Comparison of ENCODE assay signal across 2 fruit fly cellular contexts in genomic region chr3L:18226682-18227410, dm6.
TF ChIP-seq lines count a peak whose summit lies in the region.

No protein-coding gene starts in this region.

- no peak for TF ChIP-seq CTCF in whole organism, embryonic (GFP tag; optimal IDR thresholded peaks at IDR 0.05; lab: Kevin White, UChicago)

TF ChIP-seq in whole organism, embryonic, 481 proteins besides CTCF, POLR2A, EP300 and RAD21 (continues in another document):
- TF ChIP-seq CG10274 (GFP tag; optimal IDR thresholded peaks at IDR 0.05; lab: Kevin White, UChicago), result no peak
- TF ChIP-seq fd96Cb (tag; optimal IDR thresholded peaks at IDR 0.05; lab: Kevin White, UChicago), result peak; percentile 31
- TF ChIP-seq CG2199 (GFP tag; IDR thresholded peaks at IDR 0.05; lab: Robert Waterston, UW), result peak; percentile 84
- TF ChIP-seq Ssrp (tag; optimal IDR thresholded peaks at IDR 0.05; lab: Kevin White, UChicago), result peak; percentile 28
- TF ChIP-seq CG10979 (tag; optimal IDR thresholded peaks at IDR 0.05; lab: Kevin White, UChicago), result peak; percentile 24
- TF ChIP-seq CG12391 (tag; optimal IDR thresholded peaks at IDR 0.05; lab: Kevin White, UChicago), result peak; percentile 9
- TF ChIP-seq Sox102F (GFP tag; optimal IDR thresholded peaks at IDR 0.05; lab: Kevin White, UChicago), result peak; percentile 25
- no peak for TF ChIP-seq CHES-1-like (GFP tag; optimal IDR thresholded peaks at IDR 0.05; lab: Kevin White, UChicago)
- peak; percentile 38; the same call in 2 of the 3 replicates for TF ChIP-seq zfh1 (GFP tag; IDR thresholded peaks at IDR 0.05; lab: Robert Waterston, UW)
- no peak for TF ChIP-seq Atf-2 (GFP tag; optimal IDR thresholded peaks at IDR 0.05; lab: Kevin White, UChicago)
- TF ChIP-seq sens (GFP tag; lab: Kevin White, UChicago), result peak; percentile 21
- TF ChIP-seq CG11560 (tag; IDR thresholded peaks at IDR 0.05; lab: Robert Waterston, UW), result no peak
- TF ChIP-seq CG7839 (tag; optimal IDR thresholded peaks at IDR 0.05; lab: Kevin White, UChicago), result no peak
- no peak for TF ChIP-seq disco-r (GFP tag; optimal IDR thresholded peaks at IDR 0.05; lab: Kevin White, UChicago)
- TF ChIP-seq CG2889 (GFP tag; IDR thresholded peaks at IDR 0.05; lab: Robert Waterston, UW), result no peak
- no peak for TF ChIP-seq Rx (GFP tag; IDR thresholded peaks at IDR 0.05; lab: Robert Waterston, UW)
- no peak for TF ChIP-seq gt (GFP tag; IDR thresholded peaks at IDR 0.05; lab: Robert Waterston, UW)
- TF ChIP-seq CG11093 (GFP tag; IDR thresholded peaks at IDR 0.05; lab: Robert Waterston, UW), result no peak
- TF ChIP-seq E2f2 (GFP tag; IDR thresholded peaks at IDR 0.05; lab: Robert Waterston, UW), result no peak
- TF ChIP-seq CG5180 (GFP tag; optimal IDR thresholded peaks at IDR 0.05; lab: Kevin White, UChicago), result no peak
- TF ChIP-seq tio (GFP tag; optimal IDR thresholded peaks at IDR 0.05; lab: Kevin White, UChicago), result no peak
- peak; percentile 42; the same call in 1 of the 2 replicates for TF ChIP-seq chm (GFP tag; IDR thresholded peaks at IDR 0.05; lab: Robert Waterston, UW)
- peak; percentile 15 for TF ChIP-seq CG18262 (tag; optimal IDR thresholded peaks at IDR 0.05; lab: Kevin White, UChicago)
- TF ChIP-seq jing (GFP tag; optimal IDR thresholded peaks at IDR 0.05; lab: Kevin White, UChicago), result no peak
- TF ChIP-seq pan (optimal IDR thresholded peaks at IDR 0.05; lab: Kevin White, UChicago), result no peak
- TF ChIP-seq pan (GFP tag; optimal IDR thresholded peaks at IDR 0.05 in 1 of 2, IDR thresholded peaks at IDR 0.05 in 1 of 2), result peak in 1 of 2 experiments; percentile 25
- TF ChIP-seq Oli (tag; optimal IDR thresholded peaks at IDR 0.05; lab: Kevin White, UChicago), result peak; percentile 15
- TF ChIP-seq nmo (GFP tag; optimal IDR thresholded peaks at IDR 0.05; lab: Kevin White, UChicago), result peak; percentile 53
- no peak for TF ChIP-seq CG14441 (GFP tag; IDR thresholded peaks at IDR 0.05; lab: Robert Waterston, UW)
- TF ChIP-seq inv (GFP tag; IDR thresholded peaks at IDR 0.05; lab: Robert Waterston, UW; ENCODE audit: partially characterized antibody), result no peak
- TF ChIP-seq bab2 (GFP tag; optimal IDR thresholded peaks at IDR 0.05; lab: Kevin White, UChicago), result no peak
- peak; percentile 80 for TF ChIP-seq sqz (GFP tag; optimal IDR thresholded peaks at IDR 0.05; lab: Kevin White, UChicago)
- no peak for TF ChIP-seq al (GFP tag; IDR thresholded peaks at IDR 0.05; lab: Robert Waterston, UW)
- TF ChIP-seq sisA (GFP tag; IDR thresholded peaks at IDR 0.05; lab: Robert Waterston, UW), result 0 out of 2 replicates have a peak, but pooled peaks have one; percentile 9
- TF ChIP-seq esg (GFP tag; conservative IDR thresholded peaks at IDR 0.05; lab: Robert Waterston, UW), result no peak
- TF ChIP-seq Eip74EF (GFP tag; optimal IDR thresholded peaks at IDR 0.05; lab: Kevin White, UChicago), result no peak
- peak; percentile 28 for TF ChIP-seq CG1603 (tag; optimal IDR thresholded peaks at IDR 0.05; lab: Kevin White, UChicago)
- 0 out of 3 replicates have a peak, but pooled peaks have one; percentile 4 for TF ChIP-seq Mrtf (GFP tag; IDR thresholded peaks at IDR 0.05; lab: Robert Waterston, UW)
- TF ChIP-seq slbo (GFP tag; IDR thresholded peaks at IDR 0.05; lab: Robert Waterston, UW), result 0 out of 2 replicates have a peak, but pooled peaks have one; percentile 12
- TF ChIP-seq bsh (GFP tag; optimal IDR thresholded peaks at IDR 0.05; lab: Kevin White, UChicago), result peak in 1 of 2 experiments; percentile 37
- TF ChIP-seq ci (GFP tag; IDR thresholded peaks at IDR 0.05; lab: Robert Waterston, UW), result 0 out of 3 replicates have a peak, but pooled peaks have one; percentile 16
- TF ChIP-seq phol (tag; optimal IDR thresholded peaks at IDR 0.05; lab: Kevin White, UChicago), result peak; percentile 26
- TF ChIP-seq sug (tag; optimal IDR thresholded peaks at IDR 0.05; lab: Kevin White, UChicago), result no peak
- TF ChIP-seq Pdp1 (GFP tag; optimal IDR thresholded peaks at IDR 0.05; lab: Kevin White, UChicago), result peak in 1 of 2 experiments; percentile 95
- TF ChIP-seq luna (GFP tag; optimal IDR thresholded peaks at IDR 0.05; lab: Kevin White, UChicago), result no peak

TF ChIP-seq in whole organism, prepupa, 60 proteins besides CTCF, POLR2A, EP300 and RAD21:
- TF ChIP-seq CG32006 (GFP tag; optimal IDR thresholded peaks at IDR 0.05; lab: Kevin White, UChicago), result peak; percentile 1
- no peak for TF ChIP-seq esn (GFP tag; optimal IDR thresholded peaks at IDR 0.05; lab: Kevin White, UChicago)
- TF ChIP-seq fd85E (GFP tag; optimal IDR thresholded peaks at IDR 0.05; lab: Kevin White, UChicago), result no peak
- no peak for TF ChIP-seq dac (GFP tag; optimal IDR thresholded peaks at IDR 0.05; lab: Kevin White, UChicago)
- no peak for TF ChIP-seq CG7368 (GFP tag; optimal IDR thresholded peaks at IDR 0.05; lab: Kevin White, UChicago)
- 0 out of 3 replicates have a peak, but pooled peaks have one; percentile 22 for TF ChIP-seq CG6163 (GFP tag; IDR thresholded peaks at IDR 0.05; lab: Robert Waterston, UW)
TF ChIP-seq in whole organism, prepupa: peak in this region for 2.

Comparison
In these comparisons a context has a peak if more than half of its experiments do, and no peak if none do; other contexts are left out.
1. Of the 7 proteins assayed by ChIP-seq in both whole organism, embryonic and whole organism, prepupa: peak only in whole organism, embryonic: Sox102F; only in whole organism, prepupa: none; in both: none; in neither: 6.